Worm (Caenorhabditis elegans) whole organism, L4 larva: ENCODE results near the gene ttr-40.

Experiments
- Y5F2A.4 ChIP-seq: fragments of 200-800 bp; sonication (Bioruptor generic); optimal IDR thresholded peaks from 2 replicates; lab custom pipeline; 2018; ENCODE audit warnings: mild to moderate bottlenecking, missing genetic modification characterization, missing compliant biosample characterization
- aly-2 ChIP-seq: sonication (generic microtip); optimal IDR thresholded peaks from 2 replicates; lab custom pipeline; 2018; ENCODE audit warnings: missing biosample characterization, missing genetic modification characterization
- attf-4 ChIP-seq: sonication (generic microtip); optimal IDR thresholded peaks from 3 replicates; lab custom pipeline; 2017; ENCODE audit warnings: missing biosample characterization, missing genetic modification characterization
- dpl-1 ChIP-seq: fragments of 150-350 bp; optimal IDR thresholded peaks from 2 replicates; lab custom pipeline; 2014; ENCODE audit warnings: missing biosample characterization, missing genetic modification reagents, missing genetic modification characterization
- lin-1 ChIP-seq: fragments of 200-800 bp; sonication (Bioruptor generic); IDR thresholded peaks from 2 replicates; pipeline ENCODE4 v1.3.6; 2022; ENCODE audit warnings: missing genetic modification reagents, missing genetic modification characterization, missing compliant biosample characterization
- lin-15B ChIP-seq: fragments of 150-350 bp; sonication (generic microtip); optimal IDR thresholded peaks from 3 replicates; lab custom pipeline; 2014; ENCODE audit warnings: missing biosample characterization, missing genetic modification characterization
- nhr-25 ChIP-seq: sonication (generic microtip); optimal IDR thresholded peaks from 2 replicates; lab custom pipeline; 2017; ENCODE audit warnings: missing genetic modification characterization, mild to moderate bottlenecking, missing compliant biosample characterization, antibody characterized with exemption, moderate library complexity, borderline replicate concordance; ENCODE audit not compliant: insufficient read depth
- nhr-76 ChIP-seq: fragments of 150-350 bp; optimal IDR thresholded peaks from 2 replicates; lab custom pipeline; 2014; ENCODE audit warnings: missing biosample characterization, missing genetic modification characterization

- TF ChIP-seq nhr-76 = no peak
- no peak for TF ChIP-seq aly-2
- TF ChIP-seq attf-4 (tag; lab: Kevin White, UChicago) = no peak
- TF ChIP-seq dpl-1 = no peak
- TF ChIP-seq nhr-25 = no peak
- no peak for TF ChIP-seq lin-15B (tag; lab: Kevin White, UChicago)
- no peak for TF ChIP-seq lin-1 (GFP tag; lab: Robert Waterston, UW)
- TF ChIP-seq Y5F2A.4 (GFP tag; lab: Kevin White, UChicago) = no peak
Observed at ce11 chrV:9378335-9378734, 23.1 kb upstream of the ttr-40 start, which contains the start of gene E02C12.10.
